In the genomic region with DNA sequence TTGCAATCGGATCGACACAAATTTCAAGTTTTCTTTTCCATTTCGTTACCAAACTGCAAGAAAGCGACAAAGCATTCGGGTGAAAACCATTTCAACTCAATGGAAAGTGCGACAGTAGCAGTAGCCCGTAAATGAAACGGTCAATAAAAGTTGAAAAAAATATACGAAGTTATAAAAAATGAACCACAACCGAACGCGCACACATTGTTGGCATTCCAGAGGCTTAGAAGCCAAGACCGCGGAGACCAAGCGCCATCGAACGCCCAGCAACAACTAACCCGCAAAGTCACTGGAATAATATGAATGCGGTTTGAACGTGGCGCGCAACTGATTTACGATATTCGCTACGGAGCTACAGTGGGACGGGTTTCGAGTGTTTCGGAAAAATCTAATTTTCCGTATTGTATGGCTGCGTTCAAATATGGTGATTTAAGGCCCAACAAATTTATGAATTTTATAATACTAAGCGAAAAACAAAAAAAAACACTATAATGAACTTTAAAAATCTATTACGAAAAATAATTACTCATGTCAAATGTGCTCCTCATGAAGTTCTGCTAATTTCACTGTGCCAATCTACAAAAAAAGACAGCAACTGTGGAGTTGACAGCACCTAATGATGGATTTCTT, we compare ENCODE assay signal across 1 fruit fly cellular context.
TF ChIP-seq lines count a peak whose summit lies in the region.

No protein-coding gene starts in this region.

TF ChIP-seq in whole organism, embryonic, 481 proteins besides CTCF, POLR2A, EP300 and RAD21 (continued from another document and continues in another):
- TF ChIP-seq MTF-1 (GFP tag; optimal IDR thresholded peaks at IDR 0.05; lab: Kevin White, UChicago; ENCODE audit: borderline replicate concordance) (no peak), CG18262 (tag; optimal IDR thresholded peaks at IDR 0.05; lab: Kevin White, UChicago) (peak; percentile 61), Eip74EF (GFP tag; optimal IDR thresholded peaks at IDR 0.05; lab: Kevin White, UChicago) (peak in 1 of 2 experiments; percentile 40), CG2889 (GFP tag; IDR thresholded peaks at IDR 0.05; lab: Robert Waterston, UW) (no peak), Sry-β (GFP tag; optimal IDR thresholded peaks at IDR 0.05; lab: Kevin White, UChicago) (no peak), H15 (GFP tag; IDR thresholded peaks at IDR 0.05; lab: Robert Waterston, UW) (peak; percentile 45; the same call in 1 of the 3 replicates), Xbp1 (GFP tag; optimal IDR thresholded peaks at IDR 0.05; lab: Kevin White, UChicago) (peak; percentile 48), CG17359 (tag; optimal IDR thresholded peaks at IDR 0.05; lab: Kevin White, UChicago) (peak; percentile 50), gcm2 (GFP tag; optimal IDR thresholded peaks at IDR 0.05; lab: Kevin White, UChicago) (no peak), Taf1 (GFP tag; IDR thresholded peaks at IDR 0.05; lab: Robert Waterston, UW) (peak; percentile 40; the same call in 1 of the 2 replicates), CG13894 (tag; optimal IDR thresholded peaks at IDR 0.05; lab: Kevin White, UChicago) (no peak), dan (GFP tag; IDR thresholded peaks at IDR 0.05; lab: Robert Waterston, UW) (no peak), HLH54F (GFP tag; optimal IDR thresholded peaks at IDR 0.05; lab: Kevin White, UChicago) (peak; percentile 46), ken (GFP tag; IDR thresholded peaks at IDR 0.05; lab: Robert Waterston, UW) (no peak), ci (GFP tag; IDR thresholded peaks at IDR 0.05; lab: Robert Waterston, UW) (no peak), kni (GFP tag; optimal IDR thresholded peaks at IDR 0.05; lab: Kevin White, UChicago) (peak; percentile 29), insv (GFP tag; optimal IDR thresholded peaks at IDR 0.05; lab: Kevin White, UChicago) (no peak), CG7963 (GFP tag; IDR thresholded peaks at IDR 0.05; lab: Robert Waterston, UW; ENCODE audit: partially characterized antibody) (no peak), CG12299 (tag; optimal IDR thresholded peaks at IDR 0.05; lab: Kevin White, UChicago) (no peak), ara (GFP tag; IDR thresholded peaks at IDR 0.05; lab: Robert Waterston, UW) (peak; percentile 26; the same call in 1 of the 2 replicates), CG7372 (GFP tag; IDR thresholded peaks at IDR 0.05; lab: Robert Waterston, UW) (no peak), crol (GFP tag; IDR thresholded peaks at IDR 0.05; lab: Robert Waterston, UW) (no peak), chm (GFP tag; IDR thresholded peaks at IDR 0.05; lab: Robert Waterston, UW) (peak; percentile 37; the same call in 1 of the 2 replicates), CG15696 (tag; optimal IDR thresholded peaks at IDR 0.05; lab: Kevin White, UChicago) (no peak), pzg (GFP tag; optimal IDR thresholded peaks at IDR 0.05; lab: Kevin White, UChicago) (no peak), D (optimal IDR thresholded peaks at IDR 0.05; lab: Kevin White, UChicago) (no peak), D (GFP tag; optimal IDR thresholded peaks at IDR 0.05; lab: Kevin White, UChicago) (no peak), luna (GFP tag; optimal IDR thresholded peaks at IDR 0.05; lab: Kevin White, UChicago) (no peak), dimm (GFP tag; IDR thresholded peaks at IDR 0.05; lab: Robert Waterston, UW) (no peak), CoRest (tag; optimal IDR thresholded peaks at IDR 0.05; lab: Kevin White, UChicago) (peak; percentile 34), hb (GFP tag; IDR thresholded peaks at IDR 0.05; lab: Robert Waterston, UW; ENCODE audit: partially characterized antibody) (no peak), CG1647 (GFP tag; optimal IDR thresholded peaks at IDR 0.05; lab: Kevin White, UChicago) (no peak), run (tag; optimal IDR thresholded peaks at IDR 0.05; lab: Kevin White, UChicago) (no peak), ranshi (GFP tag; IDR thresholded peaks at IDR 0.05; lab: Robert Waterston, UW) (0 out of 2 replicates have a peak, but pooled peaks have one; percentile 32), crp (GFP tag; optimal IDR thresholded peaks at IDR 0.05; lab: Kevin White, UChicago) (no peak), dmrt11E (tag; optimal IDR thresholded peaks at IDR 0.05; lab: Kevin White, UChicago) (peak; percentile 28), B-H2 (GFP tag; optimal IDR thresholded peaks at IDR 0.05; lab: Kevin White, UChicago) (no peak), oc (tag; optimal IDR thresholded peaks at IDR 0.05; lab: Kevin White, UChicago) (no peak), trh (GFP tag; optimal IDR thresholded peaks at IDR 0.05; lab: Kevin White, UChicago) (peak; percentile 7), CG5180 (GFP tag; optimal IDR thresholded peaks at IDR 0.05; lab: Kevin White, UChicago) (peak; percentile 88), CG4328 (GFP tag; optimal IDR thresholded peaks at IDR 0.05; lab: Kevin White, UChicago) (no peak), CG18599 (GFP tag; optimal IDR thresholded peaks at IDR 0.05; lab: Kevin White, UChicago) (peak; percentile 38), CG1603 (tag; optimal IDR thresholded peaks at IDR 0.05; lab: Kevin White, UChicago) (no peak), CG11696 (GFP tag; IDR thresholded peaks at IDR 0.05; lab: Robert Waterston, UW) (no peak), da (GFP tag; optimal IDR thresholded peaks at IDR 0.05; lab: Kevin White, UChicago) (no peak), bbx (GFP tag; IDR thresholded peaks at IDR 0.05; lab: Robert Waterston, UW; ENCODE audit: partially characterized antibody) (no peak), kay (GFP tag; optimal IDR thresholded peaks at IDR 0.05; lab: Kevin White, UChicago) (no peak), CG16815 (GFP tag; optimal IDR thresholded peaks at IDR 0.05; lab: Kevin White, UChicago) (peak; percentile 11), CG12942 (GFP tag; optimal IDR thresholded peaks at IDR 0.05; lab: Kevin White, UChicago) (no peak), CG4404 (GFP tag; IDR thresholded peaks at IDR 0.05; lab: Robert Waterston, UW) (no peak), CHES-1-like (GFP tag; optimal IDR thresholded peaks at IDR 0.05; lab: Kevin White, UChicago) (no peak), unpg (GFP tag; optimal IDR thresholded peaks at IDR 0.05; lab: Kevin White, UChicago) (peak; percentile 47), Camta (GFP tag; optimal IDR thresholded peaks at IDR 0.05; lab: Kevin White, UChicago) (peak; percentile 11), CG3995 (GFP tag; optimal IDR thresholded peaks at IDR 0.05; lab: Kevin White, UChicago) (peak; percentile 21), Ets65A (GFP tag; lab: Kevin White, UChicago) (no peak), CG11560 (tag; IDR thresholded peaks at IDR 0.05; lab: Robert Waterston, UW) (no peak), vnd (GFP tag; IDR thresholded peaks at IDR 0.05; lab: Robert Waterston, UW; ENCODE audit: partially characterized antibody) (no peak), Lpt (GFP tag; optimal IDR thresholded peaks at IDR 0.05; lab: Kevin White, UChicago) (no peak), bigmax (GFP tag; optimal IDR thresholded peaks at IDR 0.05; lab: Kevin White, UChicago) (no peak), CG6654 (GFP tag; optimal IDR thresholded peaks at IDR 0.05; lab: Kevin White, UChicago) (no peak), grn (GFP tag; optimal IDR thresholded peaks at IDR 0.05; lab: Kevin White, UChicago) (no peak), al (GFP tag; IDR thresholded peaks at IDR 0.05; lab: Robert Waterston, UW) (0 out of 2 replicates have a peak, but pooled peaks have one; percentile 16), prd (optimal IDR thresholded peaks at IDR 0.05; lab: Kevin White, UChicago) (no peak), prd (GFP tag; IDR thresholded peaks at IDR 0.05; lab: Robert Waterston, UW) (peak; percentile 67), CG17328 (GFP tag; IDR thresholded peaks at IDR 0.05; lab: Robert Waterston, UW) (no peak), amos (GFP tag; IDR thresholded peaks at IDR 0.05; lab: Robert Waterston, UW; ENCODE audit: partially characterized antibody) (0 out of 2 replicates have a peak, but pooled peaks have one; percentile 15), CG33213 (GFP tag; optimal IDR thresholded peaks at IDR 0.05; lab: Kevin White, UChicago) (no peak), maf-S (GFP tag; optimal IDR thresholded peaks at IDR 0.05; lab: Kevin White, UChicago) (peak; percentile 8), CG7271 (tag; optimal IDR thresholded peaks at IDR 0.05; lab: Kevin White, UChicago) (no peak), CG15601 (tag; optimal IDR thresholded peaks at IDR 0.05; lab: Kevin White, UChicago) (no peak), CG30020 (tag; optimal IDR thresholded peaks at IDR 0.05; lab: Kevin White, UChicago) (no peak), ems (GFP tag; optimal IDR thresholded peaks at IDR 0.05; lab: Kevin White, UChicago) (no peak), CG18476 (GFP tag; optimal IDR thresholded peaks at IDR 0.05; lab: Kevin White, UChicago) (no peak), corto (GFP tag; optimal IDR thresholded peaks at IDR 0.05; lab: Kevin White, UChicago) (no peak), kah (GFP tag; optimal IDR thresholded peaks at IDR 0.05; lab: Kevin White, UChicago) (no peak), pita (GFP tag; optimal IDR thresholded peaks at IDR 0.05; lab: Kevin White, UChicago) (no peak), cato (GFP tag; optimal IDR thresholded peaks at IDR 0.05; lab: Kevin White, UChicago; ENCODE audit: borderline replicate concordance) (no peak), Meics (GFP tag; optimal IDR thresholded peaks at IDR 0.05; lab: Kevin White, UChicago) (peak; percentile 53), CG10366 (GFP tag; IDR thresholded peaks at IDR 0.05; lab: Robert Waterston, UW) (no peak), Dfd (GFP tag; optimal IDR thresholded peaks at IDR 0.05; lab: Kevin White, UChicago) (no peak), exex (tag; optimal IDR thresholded peaks at IDR 0.05; lab: Kevin White, UChicago) (no peak), fd96Cb (tag; optimal IDR thresholded peaks at IDR 0.05; lab: Kevin White, UChicago) (peak; percentile 15), CG11247 (GFP tag; IDR thresholded peaks at IDR 0.05; lab: Robert Waterston, UW) (no peak), CG10321 (GFP tag; IDR thresholded peaks at IDR 0.05; lab: Robert Waterston, UW) (no peak), tin (GFP tag; optimal IDR thresholded peaks at IDR 0.05; lab: Kevin White, UChicago) (peak; percentile 7), CG31441 (GFP tag; IDR thresholded peaks at IDR 0.05; lab: Robert Waterston, UW) (peak; percentile 78), BEAF-32 (GFP tag; optimal IDR thresholded peaks at IDR 0.05; lab: Kevin White, UChicago) (no peak), Antp (GFP tag; optimal IDR thresholded peaks at IDR 0.05; lab: Kevin White, UChicago) (no peak), ERR (GFP tag; optimal IDR thresholded peaks at IDR 0.05; lab: Kevin White, UChicago) (no peak), Hmx (GFP tag; optimal IDR thresholded peaks at IDR 0.05; lab: Kevin White, UChicago) (peak; percentile 7), CG17829 (tag; optimal IDR thresholded peaks at IDR 0.05; lab: Kevin White, UChicago) (peak; percentile 49), cwo (GFP tag; optimal IDR thresholded peaks at IDR 0.05; lab: Kevin White, UChicago) (peak; percentile 34), tio (GFP tag; optimal IDR thresholded peaks at IDR 0.05; lab: Kevin White, UChicago) (peak; percentile 26), gt (GFP tag; IDR thresholded peaks at IDR 0.05; lab: Robert Waterston, UW) (no peak), Scr (GFP tag; IDR thresholded peaks at IDR 0.05; lab: Robert Waterston, UW; ENCODE audit: partially characterized antibody) (no peak), CG14014 (GFP tag; IDR thresholded peaks at IDR 0.05; lab: Robert Waterston, UW) (peak; percentile 27; the same call in 1 of the 2 replicates), Bgb (GFP tag; IDR thresholded peaks at IDR 0.05; lab: Robert Waterston, UW; ENCODE audit: partially characterized antibody) (no peak), B-H1 (GFP tag; IDR thresholded peaks at IDR 0.05; lab: Robert Waterston, UW) (peak; percentile 29), CG7745 (tag; optimal IDR thresholded peaks at IDR 0.05; lab: Kevin White, UChicago) (no peak), CkIIα-i1 (GFP tag; IDR thresholded peaks at IDR 0.05; lab: Robert Waterston, UW) (no peak), lov (optimal IDR thresholded peaks at IDR 0.05; lab: Kevin White, UChicago) (no peak), lov (GFP tag; IDR thresholded peaks at IDR 0.05; lab: Robert Waterston, UW) (no peak), HmgD (GFP tag; optimal IDR thresholded peaks at IDR 0.05; lab: Kevin White, UChicago) (no peak), cas (GFP tag; IDR thresholded peaks at IDR 0.05; lab: Robert Waterston, UW) (0 out of 2 replicates have a peak, but pooled peaks have one; percentile 7), CG7987 (GFP tag; optimal IDR thresholded peaks at IDR 0.05; lab: Kevin White, UChicago) (no peak), CG2120 (GFP tag; optimal IDR thresholded peaks at IDR 0.05; lab: Kevin White, UChicago) (peak; percentile 68), Hsf (GFP tag; optimal IDR thresholded peaks at IDR 0.05; lab: Kevin White, UChicago) (peak; percentile 17), br (optimal IDR thresholded peaks at IDR 0.05; lab: Kevin White, UChicago) (no peak), CG3847 (GFP tag; IDR thresholded peaks at IDR 0.05; lab: Robert Waterston, UW) (no peak), CG10274 (GFP tag; optimal IDR thresholded peaks at IDR 0.05; lab: Kevin White, UChicago) (no peak), sc (optimal IDR thresholded peaks at IDR 0.05; lab: Kevin White, UChicago) (no peak), sc (GFP tag; optimal IDR thresholded peaks at IDR 0.05; lab: Kevin White, UChicago) (no peak), CG13287 (GFP tag; IDR thresholded peaks at IDR 0.05; lab: Robert Waterston, UW; ENCODE audit: partially characterized antibody) (no peak), ase (GFP tag; IDR thresholded peaks at IDR 0.05; lab: Robert Waterston, UW) (no peak), cg (GFP tag; optimal IDR thresholded peaks at IDR 0.05; lab: Kevin White, UChicago) (no peak), CG4282 (GFP tag; optimal IDR thresholded peaks at IDR 0.05; lab: Kevin White, UChicago) (peak; percentile 51), CG17361 (GFP tag; IDR thresholded peaks at IDR 0.05; lab: Robert Waterston, UW) (peak; percentile 71; the same call in 2 of the 3 replicates), Atf6 (GFP tag; IDR thresholded peaks at IDR 0.05; lab: Robert Waterston, UW) (peak; percentile 41; the same call in 1 of the 2 replicates), CG2712 (tag; optimal IDR thresholded peaks at IDR 0.05; lab: Kevin White, UChicago) (peak; percentile 68), phol (tag; optimal IDR thresholded peaks at IDR 0.05; lab: Kevin White, UChicago) (peak; percentile 50), CG11085 (GFP tag; IDR thresholded peaks at IDR 0.05; lab: Robert Waterston, UW) (no peak), E2f1 (GFP tag; IDR thresholded peaks at IDR 0.05; lab: Robert Waterston, UW) (no peak), CG3407 (GFP tag; optimal IDR thresholded peaks at IDR 0.05; lab: Kevin White, UChicago) (no peak), MESR4 (GFP tag; optimal IDR thresholded peaks at IDR 0.05; lab: Kevin White, UChicago) (no peak), Optix (GFP tag; IDR thresholded peaks at IDR 0.05; lab: Robert Waterston, UW) (no peak), CG17802 (tag; optimal IDR thresholded peaks at IDR 0.05; lab: Kevin White, UChicago) (no peak), ssp (GFP tag; IDR thresholded peaks at IDR 0.05; lab: Robert Waterston, UW) (no peak)
